Worm (Caenorhabditis elegans) whole organism, L1 larva: ENCODE results near the gene F21C10.1.

Experiments used
- F16B12.6 ChIP-seq: fragments of 150-350 bp; optimal IDR thresholded peaks from 2 replicates; lab custom pipeline; 2014; ENCODE audit warnings: missing biosample characterization, missing genetic modification characterization
- aha-1 ChIP-seq: fragments of 150-350 bp; optimal IDR thresholded peaks from 2 replicates; lab custom pipeline; 2014; ENCODE audit warnings: missing biosample characterization, missing genetic modification characterization
- alr-1 ChIP-seq: fragments of 200-800 bp; sonication (Bioruptor generic); optimal IDR thresholded peaks from 2 replicates; lab custom pipeline; 2018; ENCODE audit warnings: borderline replicate concordance, mild to moderate bottlenecking, missing genetic modification characterization, missing compliant biosample characterization
- aly-2 ChIP-seq: fragments of 150-350 bp; optimal IDR thresholded peaks from 2 replicates; lab custom pipeline; 2014; ENCODE audit warnings: missing biosample characterization, missing genetic modification characterization
- ama-1 ChIP-seq: fragments of 150-350 bp; optimal IDR thresholded peaks from 2 replicates; lab custom pipeline; 2014
- ceh-8 ChIP-seq: fragments of 200-800 bp; sonication (Bioruptor generic); optimal IDR thresholded peaks from 2 replicates; lab custom pipeline; 2018; ENCODE audit warnings: mild to moderate bottlenecking, missing genetic modification characterization, moderate library complexity, missing compliant biosample characterization
- ceh-82 ChIP-seq, 3 experiments: fragments of 150-350 bp in 1 of 3; sonication (generic microtip) in 2 of 3; optimal IDR thresholded peaks; 2 replicates each; lab custom pipeline; 2014 to 2017; ENCODE audit warnings: missing biosample characterization in 3 of 3, missing genetic modification characterization in 3 of 3
- dsc-1 ChIP-seq: sonication (generic microtip); optimal IDR thresholded peaks from 2 replicates; lab custom pipeline; 2016; ENCODE audit warnings: mild to moderate bottlenecking, missing genetic modification characterization, missing compliant biosample characterization
- efl-1 ChIP-seq, 4 experiments: fragments of 150-350 bp; optimal IDR thresholded peaks in 3 of 4; peaks in 1 of 4; 1 replicate in 1 of 4; 2 replicates in 3 of 4; lab custom pipeline; 2014; ENCODE audit warnings: missing biosample characterization in 2 of 4, missing genetic modification characterization in 2 of 4, missing genetic modification reagents in 2 of 4
- egl-27 ChIP-seq, 2 experiments: fragments of 150-350 bp in 1 of 2; sonication (generic microtip); optimal IDR thresholded peaks; 3 replicates each; lab custom pipeline; 2017 to 2018; ENCODE audit warnings: missing biosample characterization in 2 of 2, missing genetic modification characterization in 2 of 2, missing genetic modification reagents in 2 of 2
- elt-3 ChIP-seq, 6 experiments: fragments of 150-350 bp in 1 of 6; sonication (generic microtip); optimal IDR thresholded peaks; 2 replicates each; lab custom pipeline; 2017 to 2018; ENCODE audit warnings: missing biosample characterization in 6 of 6, missing genetic modification characterization in 6 of 6, inconsistent platforms in 1 of 6
- ets-5 ChIP-seq: fragments of 200-800 bp; sonication (Bioruptor generic); IDR thresholded peaks from 2 replicates; pipeline ENCODE4 v1.3.6; 2022; ENCODE audit warnings: missing genetic modification characterization, missing compliant biosample characterization
- fkh-10 ChIP-seq: sonication (generic microtip); optimal IDR thresholded peaks from 2 replicates; lab custom pipeline; 2017; ENCODE audit warnings: missing biosample characterization, missing genetic modification reagents, missing genetic modification characterization
- fkh-8 ChIP-seq: sonication (generic microtip); optimal IDR thresholded peaks from 2 replicates; lab custom pipeline; 2016; ENCODE audit warnings: mild to moderate bottlenecking, missing genetic modification characterization, missing compliant biosample characterization
- fos-1 ChIP-seq: fragments of 150-350 bp; optimal IDR thresholded peaks from 2 replicates; lab custom pipeline; 2014; ENCODE audit warnings: missing biosample characterization, missing genetic modification characterization
- grh-1 ChIP-seq: fragments of 200-800 bp; sonication (Bioruptor generic); IDR thresholded peaks from 2 replicates; pipeline ENCODE4 v1.3.6; 2022; ENCODE audit warnings: missing genetic modification reagents, missing genetic modification characterization, missing compliant biosample characterization
- hlh-17 ChIP-seq: fragments of 200-800 bp; sonication (Bioruptor generic); optimal IDR thresholded peaks from 2 replicates; lab custom pipeline; 2018; ENCODE audit warnings: missing genetic modification characterization, mild to moderate bottlenecking, missing compliant biosample characterization, moderate library complexity, borderline replicate concordance
- hlh-4 ChIP-seq: sonication (generic microtip); optimal IDR thresholded peaks from 2 replicates; lab custom pipeline; 2016; ENCODE audit warnings: mild to moderate bottlenecking, missing genetic modification characterization, missing compliant biosample characterization
- lin-13 ChIP-seq: fragments of 150-350 bp; optimal IDR thresholded peaks from 2 replicates; lab custom pipeline; 2014; ENCODE audit warnings: missing biosample characterization, missing genetic modification reagents, missing genetic modification characterization
- lin-14 ChIP-seq: fragments of 200-800 bp; sonication (Bioruptor generic); optimal IDR thresholded peaks from 2 replicates; lab custom pipeline; 2018; ENCODE audit warnings: mild to moderate bottlenecking, missing genetic modification characterization, moderate library complexity, missing compliant biosample characterization
- lin-35 ChIP-seq, 2 experiments: fragments of 150-350 bp; optimal IDR thresholded peaks; 2 replicates each; lab custom pipeline; 2014; ENCODE audit warnings: missing biosample characterization in 2 of 2, missing genetic modification characterization in 2 of 2, missing genetic modification reagents in 2 of 2
- mdl-1 ChIP-seq, 2 experiments: fragments of 150-350 bp; optimal IDR thresholded peaks; 2 replicates each; lab custom pipeline; 2014 to 2017; ENCODE audit warnings: missing biosample characterization in 2 of 2, missing genetic modification characterization in 2 of 2, inconsistent platforms in 1 of 2
- mef-2 ChIP-seq: fragments of 150-350 bp; optimal IDR thresholded peaks from 2 replicates; lab custom pipeline; 2014; ENCODE audit warnings: missing biosample characterization, missing genetic modification characterization
- mep-1 ChIP-seq: fragments of 150-350 bp; optimal IDR thresholded peaks from 2 replicates; lab custom pipeline; 2014; ENCODE audit warnings: missing biosample characterization, missing genetic modification characterization
- nhr-11 ChIP-seq: fragments of 150-350 bp; optimal IDR thresholded peaks from 2 replicates; lab custom pipeline; 2014; ENCODE audit warnings: missing biosample characterization, missing genetic modification characterization
- nhr-19 ChIP-seq: fragments of 200-800 bp; sonication (Bioruptor generic); conservative IDR thresholded peaks from 2 replicates; pipeline ENCODE4 v1.3.6; 2022; ENCODE audit warnings: missing genetic modification characterization, missing compliant biosample characterization
- nhr-20 ChIP-seq: sonication (generic microtip); optimal IDR thresholded peaks from 2 replicates; lab custom pipeline; 2016; ENCODE audit warnings: mild to moderate bottlenecking, missing genetic modification characterization, missing compliant biosample characterization
- nhr-237 ChIP-seq: fragments of 150-350 bp; optimal IDR thresholded peaks from 2 replicates; lab custom pipeline; 2014; ENCODE audit warnings: missing biosample characterization, missing genetic modification characterization
- nhr-71 ChIP-seq: sonication (generic microtip); optimal IDR thresholded peaks from 2 replicates; lab custom pipeline; 2016; ENCODE audit warnings: mild to moderate bottlenecking, missing genetic modification characterization, moderate library complexity, missing compliant biosample characterization
- nhr-77 ChIP-seq: fragments of 150-350 bp; optimal IDR thresholded peaks from 2 replicates; lab custom pipeline; 2014; ENCODE audit warnings: missing biosample characterization, missing genetic modification characterization
- nhr-90 ChIP-seq: sonication (generic microtip); optimal IDR thresholded peaks from 2 replicates; lab custom pipeline; 2016; ENCODE audit warnings: mild to moderate bottlenecking, missing genetic modification characterization, missing compliant biosample characterization; ENCODE audit not compliant: poor library complexity
- pag-3 ChIP-seq: sonication (generic microtip); optimal IDR thresholded peaks from 2 replicates; lab custom pipeline; 2017; ENCODE audit warnings: missing genetic modification characterization, mild to moderate bottlenecking, missing compliant biosample characterization, antibody characterized with exemption, borderline replicate concordance; ENCODE audit not compliant: insufficient read depth
- pax-3 ChIP-seq: fragments of 200-800 bp; sonication (Bioruptor generic); optimal IDR thresholded peaks from 2 replicates; lab custom pipeline; 2018; ENCODE audit warnings: mild to moderate bottlenecking, missing genetic modification characterization, moderate library complexity, missing compliant biosample characterization
- pqm-1 ChIP-seq: sonication (generic microtip); optimal IDR thresholded peaks from 3 replicates; lab custom pipeline; 2017; ENCODE audit warnings: missing biosample characterization, missing genetic modification characterization
- rnt-1 ChIP-seq: sonication (generic microtip); optimal IDR thresholded peaks from 2 replicates; lab custom pipeline; 2016; ENCODE audit warnings: mild to moderate bottlenecking, missing genetic modification characterization, moderate library complexity, missing compliant biosample characterization
- skn-1 ChIP-seq: fragments of 150-350 bp; optimal IDR thresholded peaks from 2 replicates; lab custom pipeline; 2014; ENCODE audit warnings: missing biosample characterization, missing genetic modification characterization
- sox-4 ChIP-seq: sonication (generic microtip); optimal IDR thresholded peaks from 2 replicates; lab custom pipeline; 2016; ENCODE audit warnings: missing genetic modification characterization, missing compliant biosample characterization
- sptf-1 ChIP-seq: fragments of 150-350 bp; optimal IDR thresholded peaks from 2 replicates; lab custom pipeline; 2014; ENCODE audit warnings: missing biosample characterization, missing genetic modification characterization
- tlp-1 ChIP-seq: fragments of 150-350 bp; optimal IDR thresholded peaks from 2 replicates; lab custom pipeline; 2014; ENCODE audit warnings: missing biosample characterization, missing genetic modification characterization
- unc-130 ChIP-seq: fragments of 150-350 bp; optimal IDR thresholded peaks from 2 replicates; lab custom pipeline; 2017; ENCODE audit warnings: missing biosample characterization, missing genetic modification characterization, inconsistent platforms
- unc-30 ChIP-seq: sonication (generic microtip); optimal IDR thresholded peaks from 2 replicates; lab custom pipeline; 2017; ENCODE audit warnings: missing biosample characterization, missing genetic modification characterization
- xbp-1 ChIP-seq: sonication (generic microtip); optimal IDR thresholded peaks from 2 replicates; lab custom pipeline; 2016; ENCODE audit warnings: missing genetic modification characterization, missing compliant biosample characterization
- zag-1 ChIP-seq: fragments of 150-350 bp; optimal IDR thresholded peaks from 2 replicates; lab custom pipeline; 2014; ENCODE audit warnings: missing biosample characterization, missing genetic modification characterization
- ztf-11 ChIP-seq, 2 experiments: sonication (generic microtip); optimal IDR thresholded peaks; 2 replicates each; lab custom pipeline; 2016 to 2017; ENCODE audit warnings: missing genetic modification characterization in 2 of 2, missing biosample characterization in 1 of 2, missing compliant biosample characterization in 1 of 2
- ztf-4 ChIP-seq: fragments of 150-350 bp; optimal IDR thresholded peaks from 2 replicates; lab custom pipeline; 2014; ENCODE audit warnings: missing biosample characterization, missing genetic modification characterization

Gene F21C10.1

ce11 chrV:9125345-9125744 is 6.8 kb upstream of the F21C10.1 start, which contains the start of gene F21C10.5:
F21C10.5 (plus strand) TSS chrV:9125645.
- TF ChIP-seq pqm-1 (tag; lab: Kevin White, UChicago) (no peak), hlh-4 (tag; lab: Kevin White, UChicago) (no peak), unc-30 (no peak)

ce11 chrV:9126316-9126715 is 5.8 kb upstream of the F21C10.1 start, which contains the start of gene F21C10.4:
F21C10.4 (plus strand) TSS chrV:9126616.
- TF ChIP-seq lin-14 (no peak), efl-1 (optimal IDR thresholded peaks at IDR 0.05; lab: Kevin White, UChicago) (no peak), efl-1 (GFP tag; optimal IDR thresholded peaks at IDR 0.05 in 1 of 2; lab: Kevin White, UChicago) (peak in 1 of 2 experiments; percentile 35), ztf-4 (no peak), fkh-10 (GFP tag; lab: Kevin White, UChicago) (no peak)

- TF ChIP-seq lin-13 (no peak), aly-2 (tag; lab: Kevin White, UChicago) (no peak), nhr-77 (tag; lab: Kevin White, UChicago) (no peak), alr-1 (tag; lab: Kevin White, UChicago) (no peak), nhr-11 (tag; lab: Kevin White, UChicago) (no peak), pag-3 (tag; lab: Kevin White, UChicago) (no peak), elt-3 (tag; optimal IDR thresholded peaks at IDR 0.05; lab: Kevin White, UChicago) (no peak), rnt-1 (tag; lab: Kevin White, UChicago) (no peak), dsc-1 (tag; lab: Kevin White, UChicago) (no peak), fkh-8 (tag; lab: Kevin White, UChicago) (no peak), mep-1 (no peak), F16B12.6 (tag; lab: Kevin White, UChicago) (no peak), sptf-1 (tag; lab: Kevin White, UChicago) (no peak), lin-14 (no peak), hlh-17 (GFP tag; lab: Kevin White, UChicago) (no peak)
These were observed 4.4 kb upstream of the F21C10.1 start, which contains the start of gene F21C10.3 for ce11 chrV:9127773-9128172. F21C10.3 (plus strand) TSS chrV:9128073.

- TF ChIP-seq unc-130 (tag; lab: Kevin White, UChicago) = no peak
- no peak for TF ChIP-seq grh-1 (GFP tag; lab: Robert Waterston, UW)
- TF ChIP-seq egl-27 (tag; optimal IDR thresholded peaks at IDR 0.05; lab: Kevin White, UChicago) = no peak
- TF ChIP-seq mdl-1 (tag; optimal IDR thresholded peaks at IDR 0.05; lab: Kevin White, UChicago) = peak in 1 of 2 experiments; percentile 35
- no peak for TF ChIP-seq nhr-90
- TF ChIP-seq nhr-11 (tag; lab: Kevin White, UChicago) = peak; percentile 78
- peak; percentile 72 for TF ChIP-seq nhr-20 (tag; lab: Kevin White, UChicago)
- TF ChIP-seq ama-1 (lab: Kevin White, UChicago) = no peak
- TF ChIP-seq nhr-71 (tag; lab: Kevin White, UChicago) = peak; percentile 94
- TF ChIP-seq aha-1 = no peak
- peak; percentile 87 for TF ChIP-seq mef-2 (tag; lab: Kevin White, UChicago)
- TF ChIP-seq skn-1 (tag; lab: Kevin White, UChicago) = peak; percentile 11
- TF ChIP-seq pax-3 (tag; lab: Kevin White, UChicago) = peak; percentile 77
- no peak for TF ChIP-seq ets-5
- TF ChIP-seq ceh-8 (GFP tag; lab: Kevin White, UChicago) = peak; percentile 9
- peak; percentile 31 for TF ChIP-seq fkh-10 (GFP tag; lab: Kevin White, UChicago)
- peak; percentile 40 to 46 for TF ChIP-seq efl-1 (optimal IDR thresholded peaks at IDR 0.05; lab: Kevin White, UChicago)
- TF ChIP-seq efl-1 (GFP tag; optimal IDR thresholded peaks at IDR 0.05 in 1 of 2; lab: Kevin White, UChicago) = peak; percentile 25 to 89
- TF ChIP-seq nhr-237 (tag; lab: Kevin White, UChicago) = no peak
- peak in 1 of 2 experiments; percentile 42 for TF ChIP-seq lin-35 (GFP tag; optimal IDR thresholded peaks at IDR 0.05; lab: Kevin White, UChicago)
- TF ChIP-seq lin-14 = peak; percentile 93
- TF ChIP-seq sox-4 = peak; percentile 77
- no peak for TF ChIP-seq ztf-11 (tag; optimal IDR thresholded peaks at IDR 0.05; lab: Kevin White, UChicago)
- TF ChIP-seq zag-1 (tag; lab: Kevin White, UChicago) = no peak
- TF ChIP-seq pag-3 (tag; lab: Kevin White, UChicago) = peak; percentile 35
- TF ChIP-seq sptf-1 (tag; lab: Kevin White, UChicago) = no peak
- peak; percentile 22; the same call in 1 of the 2 replicates for TF ChIP-seq nhr-19 (GFP tag; lab: Robert Waterston, UW)
- TF ChIP-seq F16B12.6 (tag; lab: Kevin White, UChicago) = no peak
- no peak for TF ChIP-seq tlp-1
- TF ChIP-seq xbp-1 (tag; lab: Kevin White, UChicago) = peak; percentile 64
- TF ChIP-seq nhr-77 (tag; lab: Kevin White, UChicago) = peak; percentile 50
- peak; percentile 52 for TF ChIP-seq fos-1 (tag; lab: Kevin White, UChicago)
- TF ChIP-seq ceh-82 (tag; optimal IDR thresholded peaks at IDR 0.05; lab: Kevin White, UChicago) = peak; percentile 6 to 54 (median 43)
These were observed 3.6 kb upstream of the F21C10.1 start for ce11 chrV:9128562-9128961.
